Fruit fly (Drosophila melanogaster) whole organism, pupa: Measurements from ENCODE around the gene Tm1.

ENCODE experiments used
- CG12605 ChIP-seq: fragments of 200-800 bp; sonication (Bioruptor generic); IDR thresholded peaks from 2 replicates; pipeline ENCODE4 v1.3.6; 2022; ENCODE audit warnings: missing biosample characterization, missing genetic modification characterization
- CG14655 ChIP-seq: fragments of 200-800 bp; sonication (Bioruptor generic); optimal IDR thresholded peaks from 3 replicates; lab custom pipeline; 2017; ENCODE audit warnings: mild to moderate bottlenecking, missing biosample characterization, missing genetic modification reagents, missing genetic modification characterization
- CG17806 ChIP-seq: fragments of 200-800 bp; sonication (Bioruptor generic); optimal IDR thresholded peaks from 2 replicates; lab custom pipeline; 2018; ENCODE audit warnings: missing biosample characterization, mild to moderate bottlenecking, missing genetic modification characterization, moderate library complexity
- CG32121 ChIP-seq: fragments of 200-800 bp; sonication (Bioruptor generic); IDR thresholded peaks from 2 replicates; pipeline ENCODE4 v1.3.6; 2022; ENCODE audit warnings: missing biosample characterization, missing genetic modification characterization
- CG34367 ChIP-seq: fragments of 200-800 bp; sonication (Bioruptor generic); optimal IDR thresholded peaks from 2 replicates; lab custom pipeline; 2018; ENCODE audit warnings: missing biosample characterization, mild to moderate bottlenecking, missing genetic modification characterization
- CG4496 ChIP-seq: fragments of 200-800 bp; sonication (Bioruptor generic); IDR thresholded peaks from 3 replicates; pipeline ENCODE4 v1.3.6; 2022; ENCODE audit warnings: missing biosample characterization, missing genetic modification characterization
- CG8301 ChIP-seq: fragments of 200-800 bp; sonication (Bioruptor generic); optimal IDR thresholded peaks from 2 replicates; lab custom pipeline; 2018; ENCODE audit warnings: missing biosample characterization, mild to moderate bottlenecking, missing genetic modification characterization
- D1 ChIP-seq: fragments of 200-800 bp; sonication (Bioruptor generic); optimal IDR thresholded peaks from 2 replicates; lab custom pipeline; 2018; ENCODE audit warnings: missing biosample characterization, mild to moderate bottlenecking, missing genetic modification characterization, moderate library complexity
- EcR ChIP-seq: fragments of 200-800 bp; sonication (Bioruptor generic); optimal IDR thresholded peaks from 3 replicates; lab custom pipeline; 2019; ENCODE audit warnings: missing biosample characterization, missing genetic modification characterization, mild to moderate bottlenecking, moderate library complexity, missing genetic modification reagents
- Ets98B ChIP-seq: fragments of 200-800 bp; sonication (Bioruptor generic); IDR thresholded peaks from 2 replicates; pipeline ENCODE4 v1.3.6; 2022; ENCODE audit warnings: missing biosample characterization, missing genetic modification characterization
- Pif1B ChIP-seq: fragments of 200-800 bp; sonication (Bioruptor generic); optimal IDR thresholded peaks from 3 replicates; lab custom pipeline; 2016; ENCODE audit warnings: missing biosample characterization, missing genetic modification characterization
- Snoo ChIP-seq: fragments of 200-800 bp; sonication (Bioruptor generic); optimal IDR thresholded peaks from 3 replicates; lab custom pipeline; 2017; ENCODE audit warnings: missing biosample characterization, mild to moderate bottlenecking, missing genetic modification characterization, inconsistent platforms
- fd96Ca ChIP-seq: fragments of 200-800 bp; sonication (Bioruptor generic); IDR thresholded peaks from 3 replicates; pipeline ENCODE4 v1.3.6; 2022; ENCODE audit warnings: missing biosample characterization, missing genetic modification characterization
- rn ChIP-seq: fragments of 200-800 bp; sonication (Bioruptor generic); IDR thresholded peaks from 2 replicates; pipeline ENCODE4 v1.3.6; 2022; ENCODE audit warnings: missing biosample characterization, missing genetic modification characterization

- no peak for TF ChIP-seq CG14655 (GFP tag; lab: Kevin White, UChicago)
- TF ChIP-seq CG17806 (tag; lab: Kevin White, UChicago) = no peak
- no peak for TF ChIP-seq D1 (tag; lab: Kevin White, UChicago)
- no peak for TF ChIP-seq rn (GFP tag; lab: Robert Waterston, UW)
- TF ChIP-seq CG12605 (GFP tag; lab: Robert Waterston, UW) = no peak
- TF ChIP-seq Ets98B = no peak
- no peak for TF ChIP-seq CG32121 (GFP tag; lab: Robert Waterston, UW)
- no peak for TF ChIP-seq EcR (GFP tag; lab: Kevin White, UChicago)
- no peak for TF ChIP-seq Snoo (tag; lab: Kevin White, UChicago)
- TF ChIP-seq CG34367 (tag; lab: Kevin White, UChicago) = no peak
- TF ChIP-seq fd96Ca = no peak
- TF ChIP-seq CG8301 = no peak
- no peak for TF ChIP-seq CG4496 (GFP tag; lab: Robert Waterston, UW)
- TF ChIP-seq Pif1B (GFP tag; lab: Kevin White, UChicago) = no peak
These were observed 14.1 kb upstream of the Tm1 start for dm6 chr3R:15263946-15264345.
